Worm (Caenorhabditis elegans) whole organism, midembryonic: ENCODE data around the gene K07H8.12.

Experiments used
- cog-1 ChIP-seq: sonication (generic microtip); optimal IDR thresholded peaks from 2 replicates; lab custom pipeline; 2016; ENCODE audit warnings: missing genetic modification characterization, missing compliant biosample characterization
- flt-1 ChIP-seq: fragments of 200-800 bp; sonication (Bioruptor generic); IDR thresholded peaks from 2 replicates; pipeline ENCODE4 v1.3.6; 2022; ENCODE audit warnings: missing genetic modification characterization, missing compliant biosample characterization
- klf-2 ChIP-seq: fragments of 200-800 bp; sonication (Bioruptor generic); conservative IDR thresholded peaks from 2 replicates; pipeline ENCODE4 v1.3.6; 2022; ENCODE audit warnings: missing genetic modification reagents, missing genetic modification characterization, missing compliant biosample characterization
- med-1 ChIP-seq: sonication (generic microtip); optimal IDR thresholded peaks from 2 replicates; lab custom pipeline; 2017; ENCODE audit warnings: missing genetic modification characterization, mild to moderate bottlenecking, missing compliant biosample characterization, antibody characterized with exemption, missing genetic modification reagents; ENCODE audit not compliant: insufficient read depth
- ref-1 ChIP-seq: fragments of 200-800 bp; sonication (Bioruptor generic); conservative IDR thresholded peaks from 2 replicates; pipeline ENCODE4 v1.3.6; 2022; ENCODE audit warnings: missing genetic modification reagents, missing genetic modification characterization, missing compliant biosample characterization
- ztf-23 ChIP-seq: fragments of 200-800 bp; sonication (Bioruptor generic); IDR thresholded peaks from 2 replicates; pipeline ENCODE4 v1.3.6; 2022; ENCODE audit warnings: missing genetic modification reagents, missing genetic modification characterization, missing compliant biosample characterization

DNA sequence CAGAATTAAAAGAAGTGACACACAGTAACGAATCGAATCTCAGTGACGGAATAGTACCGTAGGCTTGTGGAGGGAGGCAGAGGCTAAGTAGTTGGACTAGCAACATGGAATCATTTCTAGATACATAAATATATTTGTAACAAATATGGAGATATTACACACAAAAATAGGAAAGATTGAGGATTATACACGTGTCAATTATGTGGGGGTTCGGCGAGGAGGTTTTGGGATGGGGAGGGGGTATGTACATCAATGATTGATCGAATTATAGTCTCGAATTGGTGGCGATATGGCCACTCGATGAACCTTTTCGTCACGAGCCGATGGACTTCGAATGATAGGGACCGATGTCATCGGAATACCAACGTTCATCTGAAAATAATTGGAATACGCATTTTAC lies 30.9 kb upstream of the K07H8.12 start:
- TF ChIP-seq cog-1 (tag; lab: Kevin White, UChicago), result no peak
- TF ChIP-seq flt-1 (GFP tag; lab: Robert Waterston, UW), result no peak
- TF ChIP-seq klf-2, result no peak
- no peak for TF ChIP-seq med-1 (GFP tag; lab: Kevin White, UChicago)
- TF ChIP-seq ztf-23 (GFP tag; lab: Robert Waterston, UW), result no peak
- no peak for TF ChIP-seq ref-1 (GFP tag; lab: Robert Waterston, UW)
